Fruit fly (Drosophila melanogaster) whole organism, embryonic: ENCODE measurements around the gene Ctr9.

ENCODE experiments used
- BtbVII ChIP-seq: fragments of 200-800 bp; sonication (Bioruptor generic); optimal IDR thresholded peaks from 3 replicates; lab custom pipeline; 2017; ENCODE audit warnings: missing biosample characterization, mild to moderate bottlenecking, missing genetic modification characterization
- C15 ChIP-seq: fragments of 200-800 bp; sonication (Bioruptor generic); IDR thresholded peaks from 3 replicates; pipeline ENCODE4 v1.3.6; 2022; ENCODE audit warnings: missing biosample characterization, missing genetic modification characterization
- CG10209 ChIP-seq: fragments of 200-800 bp; sonication (Bioruptor generic); optimal IDR thresholded peaks from 3 replicates; lab custom pipeline; 2017; ENCODE audit warnings: missing biosample characterization, mild to moderate bottlenecking, missing genetic modification characterization, missing genetic modification reagents
- CG10274 ChIP-seq: fragments of 200-800 bp; sonication (Bioruptor generic); optimal IDR thresholded peaks from 3 replicates; lab custom pipeline; 2017; ENCODE audit warnings: missing biosample characterization, mild to moderate bottlenecking, missing genetic modification characterization
- CG10543 ChIP-seq: fragments of 200-800 bp; sonication (Bioruptor generic); optimal IDR thresholded peaks from 3 replicates; lab custom pipeline; 2017; ENCODE audit warnings: missing biosample characterization, mild to moderate bottlenecking, missing genetic modification characterization, moderate library complexity
- CG10959 ChIP-seq: fragments of 200-800 bp; sonication (Bioruptor generic); IDR thresholded peaks from 2 replicates; pipeline ENCODE4 v1.3.6; 2022; ENCODE audit warnings: missing biosample characterization, missing genetic modification characterization
- CG11696 ChIP-seq: fragments of 200-800 bp; sonication (Bioruptor generic); IDR thresholded peaks from 2 replicates; pipeline ENCODE4 v1.3.6; 2022; ENCODE audit warnings: missing biosample characterization, missing genetic modification characterization
- CG17568 ChIP-seq: fragments of 200-800 bp; sonication (Bioruptor generic); optimal IDR thresholded peaks from 2 replicates; lab custom pipeline; 2018; ENCODE audit warnings: missing biosample characterization, mild to moderate bottlenecking, missing genetic modification characterization, moderate library complexity
- CG17802 ChIP-seq: fragments of 200-800 bp; sonication (Bioruptor generic); optimal IDR thresholded peaks from 2 replicates; lab custom pipeline; 2018; ENCODE audit warnings: missing biosample characterization, mild to moderate bottlenecking, missing genetic modification characterization, moderate library complexity
- CG2129 ChIP-seq: fragments of 200-800 bp; sonication (Bioruptor generic); IDR thresholded peaks from 2 replicates; pipeline ENCODE4 v1.3.6; 2022; ENCODE audit warnings: missing biosample characterization, missing genetic modification characterization; ENCODE audit not compliant: partially characterized antibody
- CG30403 ChIP-seq: fragments of 200-800 bp; sonication (Bioruptor generic); optimal IDR thresholded peaks from 3 replicates; lab custom pipeline; 2016; ENCODE audit warnings: missing biosample characterization, missing genetic modification characterization
- CG30431 ChIP-seq: fragments of 200-800 bp; sonication (Bioruptor generic); optimal IDR thresholded peaks from 2 replicates; lab custom pipeline; 2017; ENCODE audit warnings: missing biosample characterization, missing genetic modification characterization
- CG3065 ChIP-seq: fragments of 200-800 bp; sonication (Bioruptor generic); optimal IDR thresholded peaks from 2 replicates; lab custom pipeline; 2016; ENCODE audit warnings: missing biosample characterization, missing genetic modification characterization
- CG31365 ChIP-seq: fragments of 200-800 bp; sonication (Bioruptor generic); optimal IDR thresholded peaks from 2 replicates; lab custom pipeline; 2018; ENCODE audit warnings: missing biosample characterization, mild to moderate bottlenecking, missing genetic modification characterization
- CG32772 ChIP-seq: fragments of 200-800 bp; sonication (Bioruptor generic); IDR thresholded peaks from 2 replicates; pipeline ENCODE4 v1.3.6; 2022; ENCODE audit warnings: missing biosample characterization, missing genetic modification characterization
- CG3281 ChIP-seq: fragments of 200-800 bp; sonication (Bioruptor generic); optimal IDR thresholded peaks from 3 replicates; lab custom pipeline; 2017; ENCODE audit warnings: missing biosample characterization, mild to moderate bottlenecking, missing genetic modification characterization
- CG4617 ChIP-seq: fragments of 200-800 bp; sonication (Bioruptor generic); optimal IDR thresholded peaks from 3 replicates; lab custom pipeline; 2016; ENCODE audit warnings: missing biosample characterization, missing genetic modification characterization, borderline replicate concordance
- CG7372 ChIP-seq: fragments of 200-800 bp; sonication (Bioruptor generic); IDR thresholded peaks from 2 replicates; pipeline ENCODE4 v1.3.6; 2022; ENCODE audit warnings: missing biosample characterization, missing genetic modification characterization
- CG7928 ChIP-seq: fragments of 200-800 bp; sonication (Bioruptor generic); optimal IDR thresholded peaks from 2 replicates; lab custom pipeline; 2017; ENCODE audit warnings: missing biosample characterization, mild to moderate bottlenecking, missing genetic modification characterization
- CG8765 ChIP-seq: fragments of 200-800 bp; sonication (Bioruptor generic); IDR thresholded peaks from 2 replicates; pipeline ENCODE4 v1.3.6; 2022; ENCODE audit warnings: missing biosample characterization, missing genetic modification characterization
- CG8924 ChIP-seq: fragments of 200-800 bp; optimal IDR thresholded peaks from 3 replicates; lab custom pipeline; 2019; ENCODE audit warnings: missing biosample characterization, mild to moderate bottlenecking, missing genetic modification characterization, moderate library complexity
- CG9215 ChIP-seq: fragments of 200-800 bp; sonication (Bioruptor generic); IDR thresholded peaks from 2 replicates; pipeline ENCODE4 v1.3.6; 2022; ENCODE audit warnings: missing biosample characterization, missing genetic modification characterization
- CG9727 ChIP-seq: fragments of 200-800 bp; sonication (Bioruptor generic); optimal IDR thresholded peaks from 3 replicates; lab custom pipeline; 2017; ENCODE audit warnings: missing biosample characterization, mild to moderate bottlenecking, missing genetic modification characterization
- Chrac-16 ChIP-seq: fragments of 200-800 bp; sonication (Bioruptor generic); optimal IDR thresholded peaks from 3 replicates; lab custom pipeline; 2016; ENCODE audit warnings: missing biosample characterization, missing genetic modification characterization
- CkIIα-i1 ChIP-seq: fragments of 200-800 bp; sonication (Bioruptor generic); IDR thresholded peaks from 2 replicates; pipeline ENCODE4 v1.3.6; 2022; ENCODE audit warnings: missing biosample characterization, missing genetic modification characterization
- Dad ChIP-seq: fragments of 200-800 bp; sonication (Bioruptor generic); optimal IDR thresholded peaks from 3 replicates; lab custom pipeline; 2016; ENCODE audit warnings: missing biosample characterization, missing genetic modification characterization
- Dp ChIP-seq: fragments of 200-800 bp; sonication (Bioruptor generic); optimal IDR thresholded peaks from 2 replicates; lab custom pipeline; 2018; ENCODE audit warnings: missing biosample characterization, mild to moderate bottlenecking, missing genetic modification characterization, moderate library complexity
- HLH4C ChIP-seq: fragments of 200-800 bp; sonication (Bioruptor generic); IDR thresholded peaks from 3 replicates; pipeline ENCODE4 v1.3.6; 2022; ENCODE audit warnings: missing biosample characterization, missing genetic modification characterization; ENCODE audit not compliant: partially characterized antibody
- Lim3 ChIP-seq: fragments of 200-800 bp; sonication (Bioruptor generic); IDR thresholded peaks from 2 replicates; pipeline ENCODE4 v1.3.6; 2022; ENCODE audit warnings: missing biosample characterization, missing genetic modification characterization
- Med ChIP-seq: fragments of 200-800 bp; sonication (Bioruptor generic); peaks from one replicate; lab custom pipeline; 2016; ENCODE audit warnings: missing biosample characterization, missing genetic modification characterization, mild to moderate bottlenecking, inconsistent platforms, moderate library complexity
- Meics ChIP-seq: fragments of 200-800 bp; sonication (Bioruptor generic); optimal IDR thresholded peaks from 2 replicates; lab custom pipeline; 2017; ENCODE audit warnings: missing biosample characterization, mild to moderate bottlenecking, missing genetic modification characterization
- NfI ChIP-seq: fragments of 200-800 bp; sonication (Bioruptor generic); optimal IDR thresholded peaks from 3 replicates; lab custom pipeline; 2018; ENCODE audit warnings: missing biosample characterization, mild to moderate bottlenecking, missing genetic modification characterization, moderate library complexity
- Opbp ChIP-seq: fragments of 200-800 bp; sonication (Bioruptor generic); IDR thresholded peaks from 3 replicates; pipeline ENCODE4 v1.3.6; 2022; ENCODE audit warnings: missing biosample characterization, missing genetic modification characterization; ENCODE audit not compliant: partially characterized antibody
- Pdp1 ChIP-seq, 2 experiments: fragments of 200-800 bp; sonication (Bioruptor generic); optimal IDR thresholded peaks; 3 replicates each; lab custom pipeline; 2016; ENCODE audit warnings: missing biosample characterization in 2 of 2, missing genetic modification characterization in 2 of 2, mild to moderate bottlenecking in 1 of 2, moderate library complexity in 1 of 2
- Sox100B ChIP-seq: fragments of 200-800 bp; sonication (Bioruptor generic); optimal IDR thresholded peaks from 3 replicates; lab custom pipeline; 2018; ENCODE audit warnings: missing biosample characterization, mild to moderate bottlenecking, missing genetic modification characterization
- ato ChIP-seq: fragments of 200-800 bp; sonication (Bioruptor generic); IDR thresholded peaks from 2 replicates; pipeline ENCODE4 v1.3.6; 2022; ENCODE audit warnings: missing biosample characterization, missing genetic modification characterization; ENCODE audit not compliant: partially characterized antibody
- az2 ChIP-seq: fragments of 200-800 bp; sonication (Bioruptor generic); optimal IDR thresholded peaks from 3 replicates; lab custom pipeline; 2016; ENCODE audit warnings: missing biosample characterization, missing genetic modification characterization
- crc ChIP-seq: fragments of 200-800 bp; sonication (Bioruptor generic); optimal IDR thresholded peaks from 2 replicates; lab custom pipeline; 2016; ENCODE audit warnings: missing biosample characterization, missing genetic modification characterization
- dimm ChIP-seq: fragments of 200-800 bp; sonication (Bioruptor generic); IDR thresholded peaks from 2 replicates; pipeline ENCODE4 v1.3.6; 2022; ENCODE audit warnings: missing biosample characterization, missing genetic modification characterization
- gcm ChIP-seq: fragments of 200-800 bp; sonication (Bioruptor generic); optimal IDR thresholded peaks from 2 replicates; lab custom pipeline; 2019; ENCODE audit warnings: missing biosample characterization, mild to moderate bottlenecking, missing genetic modification characterization, moderate library complexity
- gem ChIP-seq: fragments of 200-800 bp; sonication (Bioruptor generic); optimal IDR thresholded peaks from 2 replicates; lab custom pipeline; 2019; ENCODE audit warnings: missing biosample characterization, mild to moderate bottlenecking, missing genetic modification characterization, moderate library complexity
- insv ChIP-seq, 2 experiments: fragments of 200-800 bp; sonication (Bioruptor generic); optimal IDR thresholded peaks; 3 replicates each; lab custom pipeline; 2016 to 2018; ENCODE audit warnings: missing biosample characterization in 2 of 2, missing genetic modification characterization in 2 of 2
- lmd ChIP-seq: fragments of 200-800 bp; sonication (Bioruptor generic); IDR thresholded peaks from 2 replicates; pipeline ENCODE4 v1.3.6; 2022; ENCODE audit warnings: missing biosample characterization, missing genetic modification characterization
- onecut ChIP-seq: fragments of 200-800 bp; sonication (Bioruptor generic); IDR thresholded peaks from 2 replicates; pipeline ENCODE4 v1.3.6; 2022; ENCODE audit warnings: missing biosample characterization, missing genetic modification characterization
- psq ChIP-seq: fragments of 200-800 bp; sonication (Bioruptor generic); optimal IDR thresholded peaks from 2 replicates; lab custom pipeline; 2017; ENCODE audit warnings: missing biosample characterization, missing genetic modification characterization
- schlank ChIP-seq: fragments of 200-800 bp; sonication (Bioruptor generic); optimal IDR thresholded peaks from 2 replicates; lab custom pipeline; 2018; ENCODE audit warnings: missing biosample characterization, mild to moderate bottlenecking, missing genetic modification characterization
- scrt ChIP-seq: fragments of 200-800 bp; sonication (Bioruptor generic); optimal IDR thresholded peaks from 2 replicates; lab custom pipeline; 2018; ENCODE audit warnings: missing biosample characterization, mild to moderate bottlenecking, missing genetic modification characterization, moderate library complexity
- ssp ChIP-seq: fragments of 200-800 bp; sonication (Bioruptor generic); IDR thresholded peaks from 2 replicates; pipeline ENCODE4 v1.3.6; 2022; ENCODE audit warnings: missing biosample characterization, missing genetic modification characterization
- tx ChIP-seq: fragments of 200-800 bp; sonication (Bioruptor generic); optimal IDR thresholded peaks from 2 replicates; lab custom pipeline; 2016; ENCODE audit warnings: missing biosample characterization, missing genetic modification characterization
- vnd ChIP-seq: fragments of 200-800 bp; sonication (Bioruptor generic); IDR thresholded peaks from 3 replicates; pipeline ENCODE4 v1.3.6; 2022; ENCODE audit warnings: missing biosample characterization, missing genetic modification characterization; ENCODE audit not compliant: partially characterized antibody
- wdn ChIP-seq: fragments of 200-800 bp; sonication (Bioruptor generic); IDR thresholded peaks from 2 replicates; pipeline ENCODE4 v1.3.6; 2022; ENCODE audit warnings: missing biosample characterization, missing genetic modification characterization

The Ctr9 gene

DNA sequence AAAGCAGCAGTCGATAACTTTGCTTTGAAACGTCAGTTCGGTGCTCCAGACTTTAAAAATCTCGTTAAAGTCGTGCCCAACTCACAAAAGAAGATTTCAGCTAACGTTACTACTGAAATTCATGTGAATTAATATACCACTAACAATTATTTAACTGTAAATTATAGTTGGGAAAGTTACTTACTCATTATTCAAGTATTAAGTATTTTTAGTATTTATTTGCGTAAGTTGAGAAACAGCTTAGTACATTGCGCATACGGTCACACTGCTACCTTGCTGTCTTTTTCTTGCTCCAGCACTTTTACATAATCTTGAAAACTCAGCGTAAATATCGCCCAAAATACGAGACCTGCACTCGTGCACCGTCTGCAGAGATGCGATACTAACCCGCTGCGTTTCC lies 22.7 kb downstream of the Ctr9 start, which contains the start of gene ND-ACP (continued):
- TF ChIP-seq psq (GFP tag; lab: Kevin White, UChicago) (no peak), HLH4C (GFP tag; lab: Robert Waterston, UW) (peak; percentile 34; the same call in 1 of the 3 replicates), CG10209 (GFP tag; lab: Kevin White, UChicago) (no peak), scrt (GFP tag; lab: Kevin White, UChicago) (no peak), Med (GFP tag; lab: Kevin White, UChicago) (peak; percentile 67), CG17802 (tag; lab: Kevin White, UChicago) (no peak), lmd (GFP tag; lab: Robert Waterston, UW) (no peak), schlank (tag; lab: Kevin White, UChicago) (no peak), CG11696 (GFP tag; lab: Robert Waterston, UW) (no peak), CG31365 (tag; lab: Kevin White, UChicago) (no peak), dimm (no peak), Lim3 (GFP tag; lab: Robert Waterston, UW) (no peak), CG10543 (no peak), CG9215 (GFP tag; lab: Robert Waterston, UW) (no peak), insv (GFP tag; optimal IDR thresholded peaks at IDR 0.05; lab: Kevin White, UChicago) (no peak), az2 (GFP tag; lab: Kevin White, UChicago) (no peak), Dad (no peak), CG3281 (GFP tag; lab: Kevin White, UChicago) (no peak), CG7372 (GFP tag; lab: Robert Waterston, UW) (no peak), CG10274 (GFP tag; lab: Kevin White, UChicago) (no peak), BtbVII (GFP tag; lab: Kevin White, UChicago) (no peak), Pdp1 (GFP tag; optimal IDR thresholded peaks at IDR 0.05; lab: Kevin White, UChicago) (peak in 1 of 2 experiments; percentile 98), Sox100B (no peak), CG30431 (GFP tag; lab: Kevin White, UChicago) (no peak), vnd (GFP tag; lab: Robert Waterston, UW) (0 out of 3 replicates have a peak, but pooled peaks have one; percentile 24), CkIIα-i1 (GFP tag; lab: Robert Waterston, UW) (no peak), ato (no peak), Chrac-16 (GFP tag; lab: Kevin White, UChicago) (no peak), CG17568 (GFP tag; lab: Kevin White, UChicago) (no peak), CG4617 (GFP tag; lab: Kevin White, UChicago) (peak; percentile 28), onecut (GFP tag; lab: Robert Waterston, UW) (no peak), C15 (GFP tag; lab: Robert Waterston, UW) (no peak), CG3065 (no peak), CG8765 (GFP tag; lab: Robert Waterston, UW) (no peak), NfI (GFP tag; lab: Kevin White, UChicago) (no peak), CG32772 (GFP tag; lab: Robert Waterston, UW) (no peak), wdn (GFP tag; lab: Robert Waterston, UW) (no peak), CG9727 (GFP tag; lab: Kevin White, UChicago) (no peak), gcm (no peak), crc (GFP tag; lab: Kevin White, UChicago) (no peak), tx (GFP tag; lab: Kevin White, UChicago) (no peak), CG2129 (GFP tag; lab: Robert Waterston, UW) (no peak), gem (tag; lab: Kevin White, UChicago) (no peak), CG10959 (GFP tag; lab: Robert Waterston, UW) (no peak), Opbp (GFP tag; lab: Robert Waterston, UW) (no peak), Meics (GFP tag; lab: Kevin White, UChicago) (no peak), Dp (GFP tag; lab: Kevin White, UChicago) (peak; percentile 92), CG8924 (tag; lab: Kevin White, UChicago) (no peak), ssp (GFP tag; lab: Robert Waterston, UW) (no peak), CG30403 (GFP tag; lab: Kevin White, UChicago) (no peak), CG7928 (GFP tag; lab: Kevin White, UChicago) (no peak)
